Fruit fly (Drosophila melanogaster) whole organism, embryonic: ENCODE results near the gene Sfxn2.

ENCODE experiments used
- B-H2 ChIP-seq: fragments of 200-800 bp; sonication (Bioruptor generic); optimal IDR thresholded peaks from 2 replicates; lab custom pipeline; 2018; ENCODE audit warnings: missing biosample characterization, mild to moderate bottlenecking, missing genetic modification characterization
- CG10267 ChIP-seq: fragments of 200-800 bp; sonication (Bioruptor generic); optimal IDR thresholded peaks from 2 replicates; lab custom pipeline; 2018; ENCODE audit warnings: missing biosample characterization, mild to moderate bottlenecking, missing genetic modification characterization, moderate library complexity
- CG11723 ChIP-seq: fragments of 200-800 bp; sonication (Bioruptor generic); optimal IDR thresholded peaks from 2 replicates; lab custom pipeline; 2017; ENCODE audit warnings: missing biosample characterization, mild to moderate bottlenecking, missing genetic modification characterization
- CG12769 ChIP-seq: fragments of 200-800 bp; sonication (Bioruptor generic); optimal IDR thresholded peaks from 2 replicates; lab custom pipeline; 2019; ENCODE audit warnings: missing biosample characterization, mild to moderate bottlenecking, missing genetic modification characterization, moderate library complexity
- CG13894 ChIP-seq: fragments of 200-800 bp; sonication (Bioruptor generic); optimal IDR thresholded peaks from 3 replicates; lab custom pipeline; 2018; ENCODE audit warnings: missing biosample characterization, mild to moderate bottlenecking, missing genetic modification characterization, moderate library complexity
- CG16863 ChIP-seq: fragments of 200-800 bp; sonication (Bioruptor generic); optimal IDR thresholded peaks from 3 replicates; lab custom pipeline; 2016; ENCODE audit warnings: missing biosample characterization, missing genetic modification characterization
- CG17829 ChIP-seq: fragments of 200-800 bp; optimal IDR thresholded peaks from 2 replicates; lab custom pipeline; 2019; ENCODE audit warnings: missing biosample characterization, mild to moderate bottlenecking, missing genetic modification characterization, moderate library complexity
- CG17912 ChIP-seq: fragments of 200-800 bp; sonication (Bioruptor generic); optimal IDR thresholded peaks from 2 replicates; lab custom pipeline; 2018; ENCODE audit warnings: missing biosample characterization, mild to moderate bottlenecking, missing genetic modification characterization
- CG18011 ChIP-seq: fragments of 200-800 bp; sonication (Bioruptor generic); optimal IDR thresholded peaks from 2 replicates; lab custom pipeline; 2017; ENCODE audit warnings: missing biosample characterization, missing genetic modification characterization, mild to moderate bottlenecking, moderate library complexity, missing genotype
- CG30020 ChIP-seq: fragments of 200-800 bp; optimal IDR thresholded peaks from 2 replicates; lab custom pipeline; 2019; ENCODE audit warnings: missing biosample characterization, mild to moderate bottlenecking, missing genetic modification characterization, moderate library complexity
- CG5953 ChIP-seq: fragments of 200-800 bp; sonication (Bioruptor generic); IDR thresholded peaks from 2 replicates; pipeline ENCODE4 v1.3.6; 2022; ENCODE audit warnings: missing biosample characterization, missing genetic modification characterization
- CG6765 ChIP-seq: fragments of 200-800 bp; sonication (Bioruptor generic); optimal IDR thresholded peaks from 3 replicates; lab custom pipeline; 2017; ENCODE audit warnings: missing biosample characterization, mild to moderate bottlenecking, missing genetic modification characterization
- CG7987 ChIP-seq: fragments of 200-800 bp; sonication (Bioruptor generic); optimal IDR thresholded peaks from 2 replicates; lab custom pipeline; 2018; ENCODE audit warnings: missing biosample characterization, mild to moderate bottlenecking, missing genetic modification characterization, moderate library complexity
- CG8924 ChIP-seq: fragments of 200-800 bp; optimal IDR thresholded peaks from 3 replicates; lab custom pipeline; 2019; ENCODE audit warnings: missing biosample characterization, mild to moderate bottlenecking, missing genetic modification characterization, moderate library complexity
- CG9437 ChIP-seq: fragments of 200-800 bp; sonication (Bioruptor generic); optimal IDR thresholded peaks from 2 replicates; lab custom pipeline; 2018; ENCODE audit warnings: missing biosample characterization, mild to moderate bottlenecking, missing genetic modification characterization
- CG9876 ChIP-seq: fragments of 200-800 bp; sonication (Bioruptor generic); optimal IDR thresholded peaks from 2 replicates; lab custom pipeline; 2016; ENCODE audit warnings: missing biosample characterization, missing genetic modification characterization
- CG9932 ChIP-seq: fragments of 200-800 bp; sonication (Bioruptor generic); IDR thresholded peaks from 2 replicates; pipeline ENCODE4 v1.3.6; 2022; ENCODE audit warnings: missing biosample characterization, missing genetic modification characterization
- D ChIP-seq, 2 experiments: fragments of 200-800 bp in 1 of 2; fragments of >200 bp in 1 of 2; sonication (Bioruptor generic) in 1 of 2; optimal IDR thresholded peaks; 2 replicates in 1 of 2; 3 replicates in 1 of 2; lab custom pipeline; 2017; ENCODE audit warnings: mild to moderate bottlenecking in 1 of 2, missing biosample characterization in 1 of 2, missing genetic modification characterization in 1 of 2, missing genetic modification reagents in 1 of 2
- D19B ChIP-seq: fragments of 200-800 bp; sonication (Bioruptor generic); optimal IDR thresholded peaks from 2 replicates; lab custom pipeline; 2017; ENCODE audit warnings: missing biosample characterization, mild to moderate bottlenecking, missing genetic modification characterization
- Dfd ChIP-seq, 2 experiments: fragments of >200 bp; optimal IDR thresholded peaks; 2 replicates each; lab custom pipeline; 2017; ENCODE audit warnings: missing biosample characterization in 2 of 2, missing genetic modification characterization in 2 of 2
- Doc2 ChIP-seq: fragments of 200-800 bp; sonication (Bioruptor generic); IDR thresholded peaks from 2 replicates; pipeline ENCODE4 v1.3.6; 2022; ENCODE audit warnings: missing biosample characterization, missing genetic modification characterization
- E2f2 ChIP-seq: fragments of 200-800 bp; sonication (Bioruptor generic); IDR thresholded peaks from 2 replicates; pipeline ENCODE4 v1.3.6; 2022; ENCODE audit warnings: missing biosample characterization, missing genetic modification characterization
- Ets97D ChIP-seq: fragments of 200-800 bp; sonication (Bioruptor generic); optimal IDR thresholded peaks from 3 replicates; lab custom pipeline; 2016; ENCODE audit warnings: missing biosample characterization, missing genetic modification characterization
- HLH4C ChIP-seq: fragments of 200-800 bp; sonication (Bioruptor generic); IDR thresholded peaks from 3 replicates; pipeline ENCODE4 v1.3.6; 2022; ENCODE audit warnings: missing biosample characterization, missing genetic modification characterization; ENCODE audit not compliant: partially characterized antibody
- Hmr ChIP-seq: fragments of 200-800 bp; sonication (Bioruptor generic); optimal IDR thresholded peaks from 3 replicates; lab custom pipeline; 2017; ENCODE audit warnings: mild to moderate bottlenecking, missing biosample characterization, missing genetic modification reagents, missing genetic modification characterization
- Hr39 ChIP-seq: fragments of >200 bp; optimal IDR thresholded peaks from 2 replicates; lab custom pipeline; 2017
- Hr78 ChIP-seq, 2 experiments: fragments of 200-800 bp in 1 of 2; fragments of >200 bp in 1 of 2; sonication (Bioruptor generic) in 1 of 2; optimal IDR thresholded peaks; 2 replicates each; lab custom pipeline; 2017 to 2019; ENCODE audit warnings: missing biosample characterization in 2 of 2, missing genetic modification characterization in 2 of 2, mild to moderate bottlenecking in 1 of 2, moderate library complexity in 1 of 2
- Med ChIP-seq: fragments of 200-800 bp; sonication (Bioruptor generic); peaks from one replicate; lab custom pipeline; 2016; ENCODE audit warnings: missing biosample characterization, missing genetic modification characterization, mild to moderate bottlenecking, inconsistent platforms, moderate library complexity
- Spps ChIP-seq: fragments of 200-800 bp; sonication (Bioruptor generic); optimal IDR thresholded peaks from 2 replicates; lab custom pipeline; 2018; ENCODE audit warnings: missing biosample characterization, mild to moderate bottlenecking, missing genetic modification characterization
- Stat92E ChIP-seq, 3 experiments: fragments of >200 bp in 2 of 3; fragments of 200-800 bp in 1 of 3; sonication (Bioruptor generic) in 1 of 3; optimal IDR thresholded peaks; 2 replicates each; lab custom pipeline; 2017 to 2019; ENCODE audit warnings: missing biosample characterization in 3 of 3, missing genetic modification characterization in 3 of 3, mild to moderate bottlenecking in 1 of 3, moderate library complexity in 1 of 3
- Tbp ChIP-seq: fragments of >200 bp; optimal IDR thresholded peaks from 2 replicates; lab custom pipeline; 2018; ENCODE audit warnings: missing biosample characterization, missing genetic modification characterization
- ash1 ChIP-seq: fragments of 200-800 bp; sonication (Bioruptor generic); optimal IDR thresholded peaks from 2 replicates; lab custom pipeline; 2018; ENCODE audit warnings: missing biosample characterization, mild to moderate bottlenecking, missing genetic modification characterization
- br ChIP-seq: fragments of >200 bp; optimal IDR thresholded peaks from 2 replicates; lab custom pipeline; 2017
- chinmo ChIP-seq: fragments of 200-800 bp; sonication (Bioruptor generic); IDR thresholded peaks from 4 replicates; pipeline ENCODE4 v1.3.6; 2022; ENCODE audit warnings: missing biosample characterization, missing genetic modification characterization; ENCODE audit not compliant: partially characterized antibody
- chn ChIP-seq: fragments of 200-800 bp; sonication (Bioruptor generic); optimal IDR thresholded peaks from 2 replicates; lab custom pipeline; 2016; ENCODE audit warnings: missing biosample characterization, missing genetic modification characterization
- ci ChIP-seq: fragments of 200-800 bp; sonication (Bioruptor generic); IDR thresholded peaks from 3 replicates; pipeline ENCODE4 v1.3.6; 2022; ENCODE audit warnings: missing biosample characterization, missing genetic modification characterization
- disco-r ChIP-seq: fragments of 200-800 bp; sonication (Bioruptor generic); optimal IDR thresholded peaks from 2 replicates; lab custom pipeline; 2016; ENCODE audit warnings: missing biosample characterization, missing genetic modification characterization
- fd96Cb ChIP-seq: fragments of 200-800 bp; sonication (Bioruptor generic); optimal IDR thresholded peaks from 2 replicates; lab custom pipeline; 2018; ENCODE audit warnings: missing biosample characterization, mild to moderate bottlenecking, missing genetic modification characterization, moderate library complexity
- ftz-f1 ChIP-seq: fragments of 200-800 bp; sonication (Bioruptor generic); optimal IDR thresholded peaks from 2 replicates; lab custom pipeline; 2016; ENCODE audit warnings: missing biosample characterization, missing genetic modification characterization
- hbn ChIP-seq: fragments of 200-800 bp; sonication (Bioruptor generic); IDR thresholded peaks from 2 replicates; pipeline ENCODE4 v1.3.6; 2022; ENCODE audit warnings: missing biosample characterization, missing genetic modification characterization; ENCODE audit not compliant: partially characterized antibody
- ind ChIP-seq: fragments of 200-800 bp; sonication (Bioruptor generic); optimal IDR thresholded peaks from 3 replicates; lab custom pipeline; 2016; ENCODE audit warnings: missing biosample characterization, missing genetic modification characterization
- insv ChIP-seq, 2 experiments: fragments of 200-800 bp; sonication (Bioruptor generic); optimal IDR thresholded peaks; 3 replicates each; lab custom pipeline; 2016 to 2018; ENCODE audit warnings: missing biosample characterization in 2 of 2, missing genetic modification characterization in 2 of 2
- jigr1 ChIP-seq: fragments of 200-800 bp; sonication (Bioruptor generic); IDR thresholded peaks from 3 replicates; pipeline ENCODE4 v1.3.6; 2022; ENCODE audit warnings: missing biosample characterization, missing genetic modification characterization
- kay ChIP-seq: fragments of 200-800 bp; sonication (Bioruptor generic); optimal IDR thresholded peaks from 2 replicates; lab custom pipeline; 2016; ENCODE audit warnings: missing biosample characterization, missing genetic modification characterization
- mirr ChIP-seq: fragments of 200-800 bp; sonication (Bioruptor generic); optimal IDR thresholded peaks from 3 replicates; lab custom pipeline; 2018; ENCODE audit warnings: missing biosample characterization, mild to moderate bottlenecking, missing genetic modification characterization
- nau ChIP-seq: fragments of 200-800 bp; sonication (Bioruptor generic); optimal IDR thresholded peaks from 3 replicates; lab custom pipeline; 2017; ENCODE audit warnings: missing biosample characterization, mild to moderate bottlenecking, missing genetic modification characterization, missing genetic modification reagents
- oc ChIP-seq: fragments of 200-800 bp; sonication (Bioruptor generic); optimal IDR thresholded peaks from 2 replicates; lab custom pipeline; 2018; ENCODE audit warnings: missing biosample characterization, mild to moderate bottlenecking, missing genetic modification characterization, moderate library complexity
- otp ChIP-seq: fragments of 200-800 bp; sonication (Bioruptor generic); IDR thresholded peaks from 3 replicates; pipeline ENCODE4, ENCODE4 v1.3.6; 2022; ENCODE audit warnings: missing biosample characterization, missing genetic modification characterization
- tio ChIP-seq: fragments of 200-800 bp; sonication (Bioruptor generic); optimal IDR thresholded peaks from 2 replicates; lab custom pipeline; 2017; ENCODE audit warnings: missing biosample characterization, missing genetic modification characterization, inconsistent platforms

Gene Sfxn2

DNA sequence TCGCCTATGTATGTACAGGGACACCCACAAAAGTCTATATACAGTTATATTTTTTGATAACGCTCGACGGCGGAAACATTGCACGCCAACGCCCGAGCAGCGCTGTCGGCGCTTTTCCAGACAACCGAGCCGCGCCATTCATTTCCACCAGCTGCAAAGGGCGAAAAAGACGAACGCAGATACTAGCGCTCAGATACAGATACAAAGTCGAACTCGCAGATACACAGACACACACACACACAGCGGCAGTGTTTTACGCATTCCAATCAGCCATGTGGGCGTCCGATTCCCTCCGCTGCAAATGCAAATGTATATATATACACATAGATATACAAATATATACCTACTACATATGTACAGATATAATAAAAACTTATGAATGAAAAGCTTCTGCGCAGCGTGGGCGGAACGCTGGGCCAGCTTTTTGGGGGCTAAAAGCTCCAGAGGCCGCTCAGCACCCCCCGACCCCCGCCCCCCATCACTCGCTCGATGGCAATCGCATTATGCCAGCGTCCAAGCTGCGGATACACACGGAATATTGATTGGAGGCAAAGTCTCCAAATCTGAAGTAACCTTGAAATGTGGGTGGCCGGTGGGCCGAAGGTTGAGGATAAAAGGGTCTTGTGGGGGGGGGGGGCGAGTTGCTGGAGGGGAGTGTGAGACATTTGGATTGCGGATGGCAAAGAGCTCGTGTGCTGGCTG is 28.6 kb downstream of the Sfxn2 start (continued):
- TF ChIP-seq CG12769 (no peak), B-H2 (peak; percentile 17), tio (GFP tag; lab: Kevin White, UChicago) (no peak), Stat92E (GFP tag; optimal IDR thresholded peaks at IDR 0.05; lab: Kevin White, UChicago) (no peak), Ets97D (no peak), CG17912 (no peak), nau (GFP tag; lab: Kevin White, UChicago) (peak; percentile 17), fd96Cb (tag; lab: Kevin White, UChicago) (no peak), Hmr (GFP tag; lab: Kevin White, UChicago) (no peak), CG6765 (GFP tag; lab: Kevin White, UChicago) (peak; percentile 25), CG16863 (GFP tag; lab: Kevin White, UChicago) (no peak), jigr1 (GFP tag; lab: Robert Waterston, UW) (no peak), ash1 (GFP tag; lab: Kevin White, UChicago) (no peak), Tbp (GFP tag; lab: Kevin White, UChicago) (no peak), CG18011 (peak; percentile 12), CG11723 (GFP tag; lab: Kevin White, UChicago) (no peak), chinmo (GFP tag; lab: Robert Waterston, UW) (peak; percentile 99), Doc2 (no peak), ind (GFP tag; lab: Kevin White, UChicago) (no peak), hbn (GFP tag; lab: Robert Waterston, UW) (0 out of 2 replicates have a peak, but pooled peaks have one; percentile 30), CG9437 (GFP tag; lab: Kevin White, UChicago) (no peak), CG5953 (GFP tag; lab: Robert Waterston, UW) (peak; percentile 40; the same call in 1 of the 2 replicates), disco-r (no peak), oc (tag; lab: Kevin White, UChicago) (peak; percentile 84), CG8924 (tag; lab: Kevin White, UChicago) (no peak), kay (GFP tag; lab: Kevin White, UChicago) (no peak), CG13894 (peak; percentile 63), mirr (GFP tag; lab: Kevin White, UChicago) (peak; percentile 14), CG30020 (tag; lab: Kevin White, UChicago) (no peak), D (optimal IDR thresholded peaks at IDR 0.05; lab: Kevin White, UChicago) (no peak), D (GFP tag; optimal IDR thresholded peaks at IDR 0.05; lab: Kevin White, UChicago) (no peak), br (lab: Kevin White, UChicago) (no peak), CG17829 (no peak), otp (GFP tag; lab: Robert Waterston, UW) (peak; percentile 70; the same call in 1 of the 3 replicates), ci (GFP tag; lab: Robert Waterston, UW) (0 out of 3 replicates have a peak, but pooled peaks have one; percentile 64), Med (peak; percentile 72), Spps (tag; lab: Kevin White, UChicago) (no peak), CG7987 (peak; percentile 32), Dfd (GFP tag; optimal IDR thresholded peaks at IDR 0.05; lab: Kevin White, UChicago) (peak in 1 of 2 experiments; percentile 18), CG10267 (no peak), CG9876 (no peak), ftz-f1 (GFP tag; lab: Kevin White, UChicago) (peak; percentile 98), Hr78 (GFP tag; optimal IDR thresholded peaks at IDR 0.05; lab: Kevin White, UChicago) (peak in 1 of 2 experiments; percentile 44), CG9932 (GFP tag; lab: Robert Waterston, UW) (peak; percentile 45), D19B (GFP tag; lab: Kevin White, UChicago) (no peak), insv (GFP tag; optimal IDR thresholded peaks at IDR 0.05; lab: Kevin White, UChicago) (no peak), Hr39 (lab: Kevin White, UChicago) (peak; percentile 29), HLH4C (GFP tag; lab: Robert Waterston, UW) (no peak), chn (no peak), E2f2 (no peak)
